Fruit fly (Drosophila melanogaster) whole organism, embryonic: ENCODE results near the gene Eig71Eg.

ENCODE experiments used
- Blimp-1 ChIP-seq: fragments of 200-800 bp; sonication (Bioruptor generic); optimal IDR thresholded peaks from 3 replicates; lab custom pipeline; 2018; ENCODE audit warnings: missing biosample characterization, missing genetic modification characterization, mild to moderate bottlenecking, moderate library complexity, missing genetic modification reagents
- BtbVII ChIP-seq: fragments of 200-800 bp; sonication (Bioruptor generic); optimal IDR thresholded peaks from 3 replicates; lab custom pipeline; 2017; ENCODE audit warnings: missing biosample characterization, mild to moderate bottlenecking, missing genetic modification characterization
- CG1024 ChIP-seq: fragments of 200-800 bp; sonication (Bioruptor generic); IDR thresholded peaks from 2 replicates; pipeline ENCODE4 v1.3.6; 2022; ENCODE audit warnings: missing biosample characterization, missing genetic modification characterization
- CG11093 ChIP-seq: fragments of 200-800 bp; sonication (Bioruptor generic); IDR thresholded peaks from 3 replicates; pipeline ENCODE4 v1.3.6; 2022; ENCODE audit warnings: missing biosample characterization, missing genetic modification characterization
- CG11398 ChIP-seq: fragments of 200-800 bp; sonication (Bioruptor generic); optimal IDR thresholded peaks from 2 replicates; lab custom pipeline; 2016; ENCODE audit warnings: missing biosample characterization, missing genetic modification characterization
- CG11723 ChIP-seq: fragments of 200-800 bp; sonication (Bioruptor generic); optimal IDR thresholded peaks from 2 replicates; lab custom pipeline; 2017; ENCODE audit warnings: missing biosample characterization, mild to moderate bottlenecking, missing genetic modification characterization
- CG12391 ChIP-seq: fragments of 200-800 bp; sonication (Bioruptor generic); optimal IDR thresholded peaks from 3 replicates; lab custom pipeline; 2018; ENCODE audit warnings: missing biosample characterization, mild to moderate bottlenecking, missing genetic modification characterization, moderate library complexity
- CG14965 ChIP-seq: fragments of 200-800 bp; sonication (Bioruptor generic); optimal IDR thresholded peaks from 2 replicates; lab custom pipeline; 2016; ENCODE audit warnings: missing biosample characterization, missing genetic modification characterization, borderline replicate concordance
- CG15269 ChIP-seq: fragments of 200-800 bp; sonication (Bioruptor generic); optimal IDR thresholded peaks from 2 replicates; lab custom pipeline; 2018; ENCODE audit warnings: missing biosample characterization, mild to moderate bottlenecking, missing genetic modification characterization, moderate library complexity
- CG15696 ChIP-seq: fragments of 200-800 bp; sonication (Bioruptor generic); optimal IDR thresholded peaks from 2 replicates; lab custom pipeline; 2019; ENCODE audit warnings: missing biosample characterization, mild to moderate bottlenecking, missing genetic modification characterization, moderate library complexity
- CG17361 ChIP-seq: fragments of 200-800 bp; sonication (Bioruptor generic); IDR thresholded peaks from 3 replicates; pipeline ENCODE4 v1.3.6; 2022; ENCODE audit warnings: missing biosample characterization, missing genetic modification characterization
- CG18476 ChIP-seq: fragments of 200-800 bp; sonication (Bioruptor generic); optimal IDR thresholded peaks from 2 replicates; lab custom pipeline; 2016; ENCODE audit warnings: missing biosample characterization, mild to moderate bottlenecking, missing genetic modification characterization
- CG2116 ChIP-seq: fragments of 200-800 bp; sonication (Bioruptor generic); optimal IDR thresholded peaks from 3 replicates; lab custom pipeline; 2018; ENCODE audit warnings: missing biosample characterization, mild to moderate bottlenecking, missing genetic modification characterization
- CG34376 ChIP-seq: fragments of 200-800 bp; sonication (Bioruptor generic); optimal IDR thresholded peaks from 2 replicates; lab custom pipeline; 2018; ENCODE audit warnings: missing biosample characterization, mild to moderate bottlenecking, missing genetic modification characterization
- CG43689 ChIP-seq: fragments of 200-800 bp; sonication (Bioruptor generic); IDR thresholded peaks from 2 replicates; pipeline ENCODE4 v1.3.6; 2022; ENCODE audit warnings: missing biosample characterization, missing genetic modification characterization
- CG5245 ChIP-seq: fragments of 200-800 bp; sonication (Bioruptor generic); optimal IDR thresholded peaks from 3 replicates; lab custom pipeline; 2016; ENCODE audit warnings: missing biosample characterization, missing genetic modification characterization
- CG8924 ChIP-seq: fragments of 200-800 bp; optimal IDR thresholded peaks from 3 replicates; lab custom pipeline; 2019; ENCODE audit warnings: missing biosample characterization, mild to moderate bottlenecking, missing genetic modification characterization, moderate library complexity
- CG9437 ChIP-seq: fragments of 200-800 bp; sonication (Bioruptor generic); optimal IDR thresholded peaks from 2 replicates; lab custom pipeline; 2018; ENCODE audit warnings: missing biosample characterization, mild to moderate bottlenecking, missing genetic modification characterization
- Chrac-16 ChIP-seq: fragments of 200-800 bp; sonication (Bioruptor generic); optimal IDR thresholded peaks from 3 replicates; lab custom pipeline; 2016; ENCODE audit warnings: missing biosample characterization, missing genetic modification characterization
- CoRest ChIP-seq: fragments of 200-800 bp; sonication (Bioruptor generic); optimal IDR thresholded peaks from 3 replicates; lab custom pipeline; 2018; ENCODE audit warnings: missing biosample characterization, mild to moderate bottlenecking, missing genetic modification characterization, moderate library complexity
- Drgx ChIP-seq: fragments of 200-800 bp; sonication (Bioruptor generic); IDR thresholded peaks from 2 replicates; pipeline ENCODE4 v1.3.6; 2022; ENCODE audit warnings: missing biosample characterization, missing genetic modification characterization
- Hr3 ChIP-seq: fragments of 200-800 bp; sonication (Bioruptor generic); optimal IDR thresholded peaks from 3 replicates; lab custom pipeline; 2016; ENCODE audit warnings: missing biosample characterization, missing genetic modification characterization
- Lhr ChIP-seq: fragments of 200-800 bp; sonication (Bioruptor generic); optimal IDR thresholded peaks from 3 replicates; lab custom pipeline; 2017; ENCODE audit warnings: mild to moderate bottlenecking, missing biosample characterization, missing genetic modification reagents, missing genetic modification characterization
- Mrtf ChIP-seq: fragments of 200-800 bp; sonication (Bioruptor generic); IDR thresholded peaks from 3 replicates; pipeline ENCODE4 v1.3.6; 2022; ENCODE audit warnings: missing biosample characterization, missing genetic modification characterization
- Neu2 ChIP-seq: fragments of 200-800 bp; sonication (Bioruptor generic); optimal IDR thresholded peaks from 3 replicates; lab custom pipeline; 2016; ENCODE audit warnings: missing biosample characterization, missing genetic modification characterization, borderline replicate concordance
- Nf-YB ChIP-seq: fragments of 200-800 bp; sonication (Bioruptor generic); optimal IDR thresholded peaks from 3 replicates; lab custom pipeline; 2019; ENCODE audit warnings: missing biosample characterization, mild to moderate bottlenecking, missing genetic modification characterization, moderate library complexity
- Pdp1 ChIP-seq, 2 experiments: fragments of 200-800 bp; sonication (Bioruptor generic); optimal IDR thresholded peaks; 3 replicates each; lab custom pipeline; 2016; ENCODE audit warnings: missing biosample characterization in 2 of 2, missing genetic modification characterization in 2 of 2, mild to moderate bottlenecking in 1 of 2, moderate library complexity in 1 of 2
- Rx ChIP-seq: fragments of 200-800 bp; sonication (Bioruptor generic); IDR thresholded peaks from 2 replicates; pipeline ENCODE4 v1.3.6; 2022; ENCODE audit warnings: missing biosample characterization, missing genetic modification characterization
- Scr ChIP-seq: fragments of 200-800 bp; sonication (Bioruptor generic); IDR thresholded peaks from 2 replicates; pipeline ENCODE4 v1.3.6; 2022; ENCODE audit warnings: missing biosample characterization, missing genetic modification characterization; ENCODE audit not compliant: partially characterized antibody
- Side ChIP-seq: fragments of 200-800 bp; sonication (Bioruptor generic); optimal IDR thresholded peaks from 2 replicates; lab custom pipeline; 2016; ENCODE audit warnings: missing biosample characterization, missing genetic modification characterization
- Six4 ChIP-seq: fragments of 200-800 bp; sonication (Bioruptor generic); optimal IDR thresholded peaks from 2 replicates; lab custom pipeline; 2016; ENCODE audit warnings: missing biosample characterization, missing genetic modification characterization
- Vsx1 ChIP-seq: fragments of 200-800 bp; sonication (Bioruptor generic); optimal IDR thresholded peaks from 2 replicates; lab custom pipeline; 2017; ENCODE audit warnings: missing biosample characterization, mild to moderate bottlenecking, missing genetic modification characterization, missing genetic modification reagents
- amos ChIP-seq: fragments of 200-800 bp; sonication (Bioruptor generic); IDR thresholded peaks from 2 replicates; pipeline ENCODE4 v1.3.6; 2022; ENCODE audit warnings: missing biosample characterization, missing genetic modification characterization; ENCODE audit not compliant: partially characterized antibody
- az2 ChIP-seq: fragments of 200-800 bp; sonication (Bioruptor generic); optimal IDR thresholded peaks from 3 replicates; lab custom pipeline; 2016; ENCODE audit warnings: missing biosample characterization, missing genetic modification characterization
- bowl ChIP-seq: fragments of 200-800 bp; sonication (Bioruptor generic); IDR thresholded peaks from 2 replicates; pipeline ENCODE4 v1.3.6; 2022; ENCODE audit warnings: missing biosample characterization, missing genetic modification characterization
- crc ChIP-seq: fragments of 200-800 bp; sonication (Bioruptor generic); optimal IDR thresholded peaks from 2 replicates; lab custom pipeline; 2016; ENCODE audit warnings: missing biosample characterization, missing genetic modification characterization
- croc ChIP-seq: fragments of 200-800 bp; sonication (Bioruptor generic); conservative IDR thresholded peaks from 3 replicates; pipeline ENCODE4 v1.3.6; 2022; ENCODE audit warnings: missing biosample characterization, missing genetic modification characterization
- dpn ChIP-seq, 2 experiments: fragments of 200-800 bp; sonication (Bioruptor generic); optimal IDR thresholded peaks; 3 replicates each; lab custom pipeline; 2016; ENCODE audit warnings: missing biosample characterization in 2 of 2, missing genetic modification characterization in 2 of 2
- fd96Cb ChIP-seq: fragments of 200-800 bp; sonication (Bioruptor generic); optimal IDR thresholded peaks from 2 replicates; lab custom pipeline; 2018; ENCODE audit warnings: missing biosample characterization, mild to moderate bottlenecking, missing genetic modification characterization, moderate library complexity
- gcm ChIP-seq: fragments of 200-800 bp; sonication (Bioruptor generic); optimal IDR thresholded peaks from 2 replicates; lab custom pipeline; 2019; ENCODE audit warnings: missing biosample characterization, mild to moderate bottlenecking, missing genetic modification characterization, moderate library complexity
- gem ChIP-seq: fragments of 200-800 bp; sonication (Bioruptor generic); optimal IDR thresholded peaks from 2 replicates; lab custom pipeline; 2019; ENCODE audit warnings: missing biosample characterization, mild to moderate bottlenecking, missing genetic modification characterization, moderate library complexity
- grau ChIP-seq: fragments of 200-800 bp; optimal IDR thresholded peaks from 3 replicates; lab custom pipeline; 2019; ENCODE audit warnings: missing biosample characterization, mild to moderate bottlenecking, missing genetic modification characterization, moderate library complexity
- ind ChIP-seq: fragments of 200-800 bp; sonication (Bioruptor generic); optimal IDR thresholded peaks from 3 replicates; lab custom pipeline; 2016; ENCODE audit warnings: missing biosample characterization, missing genetic modification characterization
- kni ChIP-seq: fragments of 200-800 bp; sonication (Bioruptor generic); optimal IDR thresholded peaks from 3 replicates; lab custom pipeline; 2017; ENCODE audit warnings: mild to moderate bottlenecking, missing biosample characterization, missing genetic modification reagents, missing genetic modification characterization
- org-1 ChIP-seq: fragments of 200-800 bp; sonication (Bioruptor generic); optimal IDR thresholded peaks from 2 replicates; lab custom pipeline; 2017; ENCODE audit warnings: missing biosample characterization, missing genetic modification characterization
- otp ChIP-seq: fragments of 200-800 bp; sonication (Bioruptor generic); IDR thresholded peaks from 3 replicates; pipeline ENCODE4, ENCODE4 v1.3.6; 2022; ENCODE audit warnings: missing biosample characterization, missing genetic modification characterization
- pb ChIP-seq: fragments of 200-800 bp; sonication (Bioruptor generic); optimal IDR thresholded peaks from 3 replicates; lab custom pipeline; 2016; ENCODE audit warnings: missing biosample characterization, missing genetic modification characterization
- sr ChIP-seq: fragments of 200-800 bp; sonication (Bioruptor generic); IDR thresholded peaks from 3 replicates; pipeline ENCODE4 v1.3.6; 2022; ENCODE audit warnings: missing biosample characterization, missing genetic modification characterization
- trh ChIP-seq: fragments of 200-800 bp; sonication (Bioruptor generic); optimal IDR thresholded peaks from 2 replicates; lab custom pipeline; 2016; ENCODE audit warnings: missing biosample characterization, missing genetic modification characterization

The Eig71Eg gene

dm6 chr3L:15692794-15693532, 35.5 kb downstream of the Eig71Eg start (continued):
- TF ChIP-seq CG8924 (tag; lab: Kevin White, UChicago) (peak; percentile 39), Hr3 (GFP tag; lab: Kevin White, UChicago) (peak; percentile 36), Mrtf (no peak), amos (GFP tag; lab: Robert Waterston, UW) (no peak), gcm (GFP tag; lab: Kevin White, UChicago) (no peak), otp (GFP tag; lab: Robert Waterston, UW) (no peak), CG12391 (tag; lab: Kevin White, UChicago) (peak; percentile 44), kni (GFP tag; lab: Kevin White, UChicago) (peak; percentile 60), Chrac-16 (peak; percentile 23), org-1 (GFP tag; lab: Kevin White, UChicago) (no peak), CG43689 (no peak), Rx (peak; percentile 12; the same call in 1 of the 2 replicates), CG1024 (GFP tag; lab: Robert Waterston, UW) (0 out of 2 replicates have a peak, but pooled peaks have one; percentile 6), Lhr (GFP tag; lab: Kevin White, UChicago) (no peak), crc (GFP tag; lab: Kevin White, UChicago) (no peak), trh (GFP tag; lab: Kevin White, UChicago) (peak; percentile 21), pb (GFP tag; lab: Kevin White, UChicago) (no peak), Pdp1 (GFP tag; optimal IDR thresholded peaks at IDR 0.05; lab: Kevin White, UChicago) (peak in 1 of 2 experiments; percentile 35), Drgx (no peak), CG18476 (GFP tag; lab: Kevin White, UChicago) (peak; percentile 31), CG17361 (GFP tag; lab: Robert Waterston, UW) (peak; percentile 82), CG14965 (no peak), CG15269 (tag; lab: Kevin White, UChicago) (peak; percentile 27), CG15696 (tag; lab: Kevin White, UChicago) (peak; percentile 38), sr (GFP tag; lab: Robert Waterston, UW) (0 out of 3 replicates have a peak, but pooled peaks have one; percentile 16), dpn (GFP tag; optimal IDR thresholded peaks at IDR 0.05; lab: Kevin White, UChicago) (peak in 1 of 2 experiments; percentile 4), CG11398 (no peak), CG34376 (GFP tag; lab: Kevin White, UChicago) (no peak), fd96Cb (tag; lab: Kevin White, UChicago) (peak; percentile 62), CG11093 (GFP tag; lab: Robert Waterston, UW) (peak; percentile 22; the same call in 1 of the 3 replicates), CG9437 (GFP tag; lab: Kevin White, UChicago) (peak; percentile 57), CG11723 (GFP tag; lab: Kevin White, UChicago) (no peak), Six4 (GFP tag; lab: Kevin White, UChicago) (peak; percentile 3), Blimp-1 (GFP tag; lab: Kevin White, UChicago) (peak; percentile 36), Neu2 (GFP tag; lab: Kevin White, UChicago) (no peak), az2 (GFP tag; lab: Kevin White, UChicago) (peak; percentile 51), Side (GFP tag; lab: Kevin White, UChicago) (no peak), ind (GFP tag; lab: Kevin White, UChicago) (peak; percentile 15), CoRest (tag; lab: Kevin White, UChicago) (peak; percentile 47), grau (peak; percentile 36), croc (GFP tag; lab: Robert Waterston, UW) (0 out of 3 replicates have a peak, but pooled peaks have one; percentile 24), CG2116 (GFP tag; lab: Kevin White, UChicago) (peak; percentile 11), gem (peak; percentile 64), bowl (GFP tag; lab: Robert Waterston, UW) (no peak), Nf-YB (GFP tag; lab: Kevin White, UChicago) (peak; percentile 13), Vsx1 (GFP tag; lab: Kevin White, UChicago) (no peak), Scr (no peak), CG5245 (GFP tag; lab: Kevin White, UChicago) (no peak), BtbVII (GFP tag; lab: Kevin White, UChicago) (no peak)
